Fruit fly (Drosophila melanogaster) whole organism, embryonic: Measurements from ENCODE around the gene Cdc16.

Source experiments
- BtbVII ChIP-seq: fragments of 200-800 bp; sonication (Bioruptor generic); optimal IDR thresholded peaks from 3 replicates; lab custom pipeline; 2017; ENCODE audit warnings: missing biosample characterization, mild to moderate bottlenecking, missing genetic modification characterization
- CG11695 ChIP-seq: fragments of 200-800 bp; sonication (Bioruptor generic); IDR thresholded peaks from 3 replicates; pipeline ENCODE4 v1.3.6; 2022; ENCODE audit warnings: missing biosample characterization, missing genetic modification characterization
- CG11723 ChIP-seq: fragments of 200-800 bp; sonication (Bioruptor generic); optimal IDR thresholded peaks from 2 replicates; lab custom pipeline; 2017; ENCODE audit warnings: missing biosample characterization, mild to moderate bottlenecking, missing genetic modification characterization
- CG12236 ChIP-seq: fragments of 200-800 bp; sonication (Bioruptor generic); optimal IDR thresholded peaks from 2 replicates; lab custom pipeline; 2016; ENCODE audit warnings: missing biosample characterization, missing genetic modification characterization
- CG12942 ChIP-seq: fragments of 200-800 bp; sonication (Bioruptor generic); optimal IDR thresholded peaks from 3 replicates; lab custom pipeline; 2016; ENCODE audit warnings: missing biosample characterization, missing genetic modification characterization
- CG16863 ChIP-seq: fragments of 200-800 bp; sonication (Bioruptor generic); optimal IDR thresholded peaks from 3 replicates; lab custom pipeline; 2016; ENCODE audit warnings: missing biosample characterization, missing genetic modification characterization
- CG17612 ChIP-seq: fragments of 200-800 bp; sonication (Bioruptor generic); IDR thresholded peaks from 2 replicates; pipeline ENCODE4 v1.3.6; 2022; ENCODE audit warnings: missing biosample characterization, missing genetic modification characterization
- CG1792 ChIP-seq: fragments of 200-800 bp; sonication (Bioruptor generic); optimal IDR thresholded peaks from 2 replicates; lab custom pipeline; 2016; ENCODE audit warnings: missing biosample characterization, missing genetic modification characterization
- CG2199 ChIP-seq: fragments of 200-800 bp; sonication (Bioruptor generic); IDR thresholded peaks from 3 replicates; pipeline ENCODE4 v1.3.6; 2022; ENCODE audit warnings: missing biosample characterization, missing genetic modification characterization
- CG31365 ChIP-seq: fragments of 200-800 bp; sonication (Bioruptor generic); optimal IDR thresholded peaks from 2 replicates; lab custom pipeline; 2018; ENCODE audit warnings: missing biosample characterization, mild to moderate bottlenecking, missing genetic modification characterization
- CG32532 ChIP-seq: fragments of 200-800 bp; sonication (Bioruptor generic); IDR thresholded peaks from 2 replicates; pipeline ENCODE4 v1.3.6; 2022; ENCODE audit warnings: missing biosample characterization, missing genetic modification characterization
- CG4424 ChIP-seq: fragments of 200-800 bp; sonication (Bioruptor generic); optimal IDR thresholded peaks from 3 replicates; lab custom pipeline; 2016; ENCODE audit warnings: missing biosample characterization, missing genetic modification characterization
- CG5953 ChIP-seq: fragments of 200-800 bp; sonication (Bioruptor generic); IDR thresholded peaks from 2 replicates; pipeline ENCODE4 v1.3.6; 2022; ENCODE audit warnings: missing biosample characterization, missing genetic modification characterization
- CG7745 ChIP-seq: fragments of 200-800 bp; sonication (Bioruptor generic); optimal IDR thresholded peaks from 2 replicates; lab custom pipeline; 2018; ENCODE audit warnings: missing biosample characterization, mild to moderate bottlenecking, missing genetic modification characterization, moderate library complexity
- CG8478 ChIP-seq: fragments of >200 bp; optimal IDR thresholded peaks from 2 replicates; lab custom pipeline; 2018
- CG9797 ChIP-seq: fragments of 200-800 bp; sonication (Bioruptor generic); optimal IDR thresholded peaks from 3 replicates; lab custom pipeline; 2018; ENCODE audit warnings: missing biosample characterization, mild to moderate bottlenecking, missing genetic modification characterization
- CrebB ChIP-seq: fragments of 200-800 bp; sonication (Bioruptor generic); optimal IDR thresholded peaks from 3 replicates; lab custom pipeline; 2018; ENCODE audit warnings: missing biosample characterization, mild to moderate bottlenecking, missing genetic modification characterization
- Dfd ChIP-seq, 2 experiments: fragments of >200 bp; optimal IDR thresholded peaks; 2 replicates each; lab custom pipeline; 2017; ENCODE audit warnings: missing biosample characterization in 2 of 2, missing genetic modification characterization in 2 of 2
- Elba2 ChIP-seq: fragments of 200-800 bp; sonication (Bioruptor generic); optimal IDR thresholded peaks from 3 replicates; lab custom pipeline; 2016; ENCODE audit warnings: missing biosample characterization, missing genetic modification characterization
- Fer3 ChIP-seq: fragments of 200-800 bp; sonication (Bioruptor generic); optimal IDR thresholded peaks from 2 replicates; lab custom pipeline; 2018; ENCODE audit warnings: missing biosample characterization, mild to moderate bottlenecking, missing genetic modification characterization, moderate library complexity
- HHEX ChIP-seq: fragments of 200-800 bp; sonication (Bioruptor generic); optimal IDR thresholded peaks from 3 replicates; lab custom pipeline; 2017; ENCODE audit warnings: missing biosample characterization, mild to moderate bottlenecking, missing genetic modification characterization, missing genetic modification reagents
- Hmr ChIP-seq: fragments of 200-800 bp; sonication (Bioruptor generic); optimal IDR thresholded peaks from 3 replicates; lab custom pipeline; 2017; ENCODE audit warnings: mild to moderate bottlenecking, missing biosample characterization, missing genetic modification reagents, missing genetic modification characterization
- NfI ChIP-seq: fragments of 200-800 bp; sonication (Bioruptor generic); optimal IDR thresholded peaks from 3 replicates; lab custom pipeline; 2018; ENCODE audit warnings: missing biosample characterization, mild to moderate bottlenecking, missing genetic modification characterization, moderate library complexity
- Oli ChIP-seq: fragments of 200-800 bp; sonication (Bioruptor generic); optimal IDR thresholded peaks from 2 replicates; lab custom pipeline; 2018; ENCODE audit warnings: missing biosample characterization, mild to moderate bottlenecking, missing genetic modification characterization, moderate library complexity
- Opbp ChIP-seq: fragments of 200-800 bp; sonication (Bioruptor generic); IDR thresholded peaks from 3 replicates; pipeline ENCODE4 v1.3.6; 2022; ENCODE audit warnings: missing biosample characterization, missing genetic modification characterization; ENCODE audit not compliant: partially characterized antibody
- Sox100B ChIP-seq: fragments of 200-800 bp; sonication (Bioruptor generic); optimal IDR thresholded peaks from 3 replicates; lab custom pipeline; 2018; ENCODE audit warnings: missing biosample characterization, mild to moderate bottlenecking, missing genetic modification characterization
- br ChIP-seq: fragments of >200 bp; optimal IDR thresholded peaks from 2 replicates; lab custom pipeline; 2017
- cato ChIP-seq: fragments of 200-800 bp; sonication (Bioruptor generic); optimal IDR thresholded peaks from 2 replicates; lab custom pipeline; 2016; ENCODE audit warnings: missing biosample characterization, missing genetic modification characterization, borderline replicate concordance
- dimm ChIP-seq: fragments of 200-800 bp; sonication (Bioruptor generic); IDR thresholded peaks from 2 replicates; pipeline ENCODE4 v1.3.6; 2022; ENCODE audit warnings: missing biosample characterization, missing genetic modification characterization
- dmrt11E ChIP-seq: fragments of 200-800 bp; sonication (Bioruptor generic); optimal IDR thresholded peaks from 3 replicates; lab custom pipeline; 2018; ENCODE audit warnings: missing biosample characterization, mild to moderate bottlenecking, missing genetic modification characterization, moderate library complexity
- grau ChIP-seq: fragments of 200-800 bp; optimal IDR thresholded peaks from 3 replicates; lab custom pipeline; 2019; ENCODE audit warnings: missing biosample characterization, mild to moderate bottlenecking, missing genetic modification characterization, moderate library complexity
- gsb-n ChIP-seq: fragments of 200-800 bp; sonication (Bioruptor generic); optimal IDR thresholded peaks from 3 replicates; lab custom pipeline; 2018; ENCODE audit warnings: missing biosample characterization, mild to moderate bottlenecking, missing genetic modification characterization
- h ChIP-seq: fragments of >200 bp; optimal IDR thresholded peaks from 2 replicates; lab custom pipeline; 2017
- jing ChIP-seq: fragments of 200-800 bp; sonication (Bioruptor generic); optimal IDR thresholded peaks from 2 replicates; lab custom pipeline; 2018; ENCODE audit warnings: missing biosample characterization, mild to moderate bottlenecking, missing genetic modification characterization
- klu ChIP-seq: fragments of 200-800 bp; sonication (Bioruptor generic); IDR thresholded peaks from 2 replicates; pipeline ENCODE4 v1.3.6; 2022; ENCODE audit warnings: missing biosample characterization, missing genetic modification characterization
- lola ChIP-seq, 3 experiments: fragments of >200 bp in 2 of 3; fragments of 200-800 bp in 1 of 3; sonication (Bioruptor generic) in 1 of 3; optimal IDR thresholded peaks; 2 replicates each; lab custom pipeline; 2017 to 2019; ENCODE audit warnings: missing biosample characterization in 3 of 3, missing genetic modification characterization in 3 of 3, mild to moderate bottlenecking in 1 of 3, moderate library complexity in 1 of 3
- odd ChIP-seq: fragments of 200-800 bp; sonication (Bioruptor generic); optimal IDR thresholded peaks from 2 replicates; lab custom pipeline; 2017; ENCODE audit warnings: missing biosample characterization, mild to moderate bottlenecking, missing genetic modification characterization
- pfk ChIP-seq: fragments of 200-800 bp; sonication (Bioruptor generic); optimal IDR thresholded peaks from 2 replicates; lab custom pipeline; 2018; ENCODE audit warnings: missing biosample characterization, mild to moderate bottlenecking, missing genetic modification characterization, moderate library complexity
- pnt ChIP-seq: fragments of 200-800 bp; sonication (Bioruptor generic); optimal IDR thresholded peaks from 3 replicates; lab custom pipeline; 2016; ENCODE audit warnings: missing biosample characterization, missing genetic modification characterization
- prd ChIP-seq, 3 experiments: fragments of >200 bp in 2 of 3; fragments of 200-800 bp in 1 of 3; sonication (Bioruptor generic) in 1 of 3; optimal IDR thresholded peaks in 2 of 3; IDR thresholded peaks in 1 of 3; 2 replicates in 2 of 3; 3 replicates in 1 of 3; pipeline versions ENCODE4 v1.3.6 to Lab custom; 2017 to 2022; ENCODE audit warnings: missing biosample characterization in 1 of 3, missing genetic modification characterization in 1 of 3
- schlank ChIP-seq: fragments of 200-800 bp; sonication (Bioruptor generic); optimal IDR thresholded peaks from 2 replicates; lab custom pipeline; 2018; ENCODE audit warnings: missing biosample characterization, mild to moderate bottlenecking, missing genetic modification characterization
- scrt ChIP-seq: fragments of 200-800 bp; sonication (Bioruptor generic); optimal IDR thresholded peaks from 2 replicates; lab custom pipeline; 2018; ENCODE audit warnings: missing biosample characterization, mild to moderate bottlenecking, missing genetic modification characterization, moderate library complexity
- sens-2 ChIP-seq: fragments of 200-800 bp; sonication (Bioruptor generic); IDR thresholded peaks from 2 replicates; pipeline ENCODE4 v1.3.6; 2022; ENCODE audit warnings: missing biosample characterization, missing genetic modification characterization
- ttk ChIP-seq: fragments of 200-800 bp; sonication (Bioruptor generic); IDR thresholded peaks from 2 replicates; pipeline ENCODE4 v2.1.2; 2022; ENCODE audit warnings: missing biosample characterization, missing genetic modification characterization

Gene Cdc16

dm6 chr3R:23326292-23326691 lies 45.3 kb downstream of the Cdc16 start (continued):
- TF ChIP-seq CG12236 (GFP tag; lab: Kevin White, UChicago) (peak; percentile 75), CG9797 (GFP tag; lab: Kevin White, UChicago) (peak; percentile 5), schlank (peak; percentile 68), br (lab: Kevin White, UChicago) (no peak), grau (tag; lab: Kevin White, UChicago) (peak; percentile 85), ttk (peak; percentile 77), pnt (GFP tag; lab: Kevin White, UChicago) (peak; percentile 90), jing (GFP tag; lab: Kevin White, UChicago) (peak; percentile 84), CG11695 (GFP tag; lab: Robert Waterston, UW) (peak; percentile 70), scrt (GFP tag; lab: Kevin White, UChicago) (peak; percentile 63), klu (GFP tag; lab: Robert Waterston, UW) (peak; percentile 64), CG11723 (GFP tag; lab: Kevin White, UChicago) (peak; percentile 79), Sox100B (peak; percentile 72), CG12942 (GFP tag; lab: Kevin White, UChicago) (peak; percentile 63), Elba2 (GFP tag; lab: Kevin White, UChicago) (no peak), gsb-n (peak; percentile 88), CG31365 (tag; lab: Kevin White, UChicago) (peak; percentile 47), pfk (no peak), lola (GFP tag; optimal IDR thresholded peaks at IDR 0.05; lab: Kevin White, UChicago) (peak in 1 of 3 experiments; percentile 93), h (no peak), dimm (GFP tag; lab: Robert Waterston, UW) (peak; percentile 32; the same call in 1 of the 2 replicates), Opbp (GFP tag; lab: Robert Waterston, UW) (no peak), CG16863 (GFP tag; lab: Kevin White, UChicago) (peak; percentile 83), CrebB (tag; lab: Kevin White, UChicago) (peak; percentile 79), Dfd (GFP tag; optimal IDR thresholded peaks at IDR 0.05; lab: Kevin White, UChicago) (no peak), CG7745 (peak; percentile 48), CG4424 (GFP tag; lab: Kevin White, UChicago) (peak; percentile 90), CG32532 (GFP tag; lab: Robert Waterston, UW) (peak; percentile 76), sens-2 (GFP tag; lab: Robert Waterston, UW) (peak; percentile 66), prd (optimal IDR thresholded peaks at IDR 0.05; lab: Kevin White, UChicago) (no peak), prd (GFP tag; IDR thresholded peaks at IDR 0.05; lab: Robert Waterston, UW) (peak; percentile 87), BtbVII (peak; percentile 63), dmrt11E (tag; lab: Kevin White, UChicago) (peak; percentile 95), HHEX (GFP tag; lab: Kevin White, UChicago) (peak; percentile 73), CG1792 (GFP tag; lab: Kevin White, UChicago) (peak; percentile 73), cato (peak; percentile 77), Oli (tag; lab: Kevin White, UChicago) (peak; percentile 86), odd (GFP tag; lab: Kevin White, UChicago) (peak; percentile 66), Hmr (GFP tag; lab: Kevin White, UChicago) (peak; percentile 82), CG8478 (lab: Kevin White, UChicago) (no peak), NfI (peak; percentile 86), CG2199 (peak; percentile 35; the same call in 1 of the 3 replicates), CG5953 (GFP tag; lab: Robert Waterston, UW) (peak; percentile 58; the same call in 1 of the 2 replicates), Fer3 (tag; lab: Kevin White, UChicago) (peak; percentile 74), CG17612 (GFP tag; lab: Robert Waterston, UW) (peak; percentile 70; the same call in 1 of the 2 replicates)
